Worm (Caenorhabditis elegans): ENCODE measurements around the gene ptp-3.

DNA sequence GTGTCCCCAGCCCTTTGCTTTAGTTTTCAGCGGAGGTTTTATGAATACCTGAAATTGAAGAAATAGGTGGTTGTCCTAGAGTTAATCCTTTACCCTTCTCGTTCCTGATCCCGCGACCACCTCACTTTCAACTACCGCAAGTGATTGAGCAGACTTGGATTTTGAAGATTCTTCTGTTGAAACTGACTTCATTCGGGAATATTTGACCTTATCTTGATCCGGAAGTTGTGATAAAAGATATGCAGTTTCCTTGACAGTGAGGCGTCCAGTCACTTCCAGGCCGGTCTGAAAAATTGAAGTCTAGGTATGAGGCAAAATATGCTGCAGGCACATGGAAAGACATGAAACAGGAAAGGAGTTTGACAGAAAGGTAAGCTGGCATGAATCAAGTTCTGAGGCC lies 20.2 kb upstream of the ptp-3 start:
- TF ChIP-seq T23F11.4 (GFP tag; optimal IDR thresholded peaks at IDR 0.05) = no peak
- no peak for TF ChIP-seq che-1 (tag; optimal IDR thresholded peaks at IDR 0.05)
- no peak for TF ChIP-seq fkh-10 (GFP tag; optimal IDR thresholded peaks at IDR 0.05)

Measured in whole organism, late embryonic.